Worm (Caenorhabditis elegans) whole organism, mixed stage, embryonic: ENCODE measurements around the gene srx-2.

Experiments
- blmp-1 ChIP-seq: fragments of 150-350 bp; optimal IDR thresholded peaks from 2 replicates; lab custom pipeline; 2014; ENCODE audit warnings: missing biosample characterization, missing genetic modification characterization
- ces-1 ChIP-seq: fragments of 150-350 bp; optimal IDR thresholded peaks from 2 replicates; lab custom pipeline; 2014; ENCODE audit warnings: missing biosample characterization, missing genetic modification reagents, missing genetic modification characterization
- drap-1 ChIP-seq: fragments of 200-800 bp; sonication (Bioruptor generic); optimal IDR thresholded peaks from 3 replicates; lab custom pipeline; 2018; ENCODE audit warnings: mild to moderate bottlenecking, missing genetic modification characterization, missing compliant biosample characterization
- elt-3 ChIP-seq: fragments of 150-350 bp; optimal IDR thresholded peaks from 2 replicates; lab custom pipeline; 2014; ENCODE audit warnings: missing biosample characterization, missing genetic modification characterization
- flh-1 ChIP-seq: fragments of 200-800 bp; sonication (Bioruptor generic); optimal IDR thresholded peaks from 2 replicates; lab custom pipeline; 2018; ENCODE audit warnings: mild to moderate bottlenecking, missing genetic modification characterization, moderate library complexity, missing compliant biosample characterization
- ham-2 ChIP-seq: fragments of 200-800 bp; sonication (Bioruptor generic); optimal IDR thresholded peaks from 2 replicates; lab custom pipeline; 2018; ENCODE audit warnings: mild to moderate bottlenecking, missing genetic modification characterization, missing compliant biosample characterization
- mab-5 ChIP-seq: fragments of 150-350 bp; optimal IDR thresholded peaks from 2 replicates; lab custom pipeline; 2014; ENCODE audit warnings: missing biosample characterization, missing genetic modification characterization
- mep-1 ChIP-seq: fragments of 150-350 bp; optimal IDR thresholded peaks from 2 replicates; lab custom pipeline; 2017; ENCODE audit warnings: missing biosample characterization, missing genetic modification reagents, missing genetic modification characterization, inconsistent platforms
- nhr-237 ChIP-seq: fragments of 150-350 bp; optimal IDR thresholded peaks from 2 replicates; lab custom pipeline; 2014; ENCODE audit warnings: missing biosample characterization, missing genetic modification characterization
- nhr-28 ChIP-seq: fragments of 150-350 bp; optimal IDR thresholded peaks from 2 replicates; lab custom pipeline; 2014; ENCODE audit warnings: missing biosample characterization, missing genetic modification characterization
- nhr-76 ChIP-seq: sonication (generic microtip); optimal IDR thresholded peaks from 2 replicates; lab custom pipeline; 2017; ENCODE audit warnings: missing biosample characterization, missing genetic modification characterization
- pha-4 ChIP-seq: fragments of 150-350 bp; optimal IDR thresholded peaks from 2 replicates; lab custom pipeline; 2018; ENCODE audit warnings: missing biosample characterization, missing genetic modification reagents, missing genetic modification characterization
- unc-39 ChIP-seq: fragments of 150-350 bp; optimal IDR thresholded peaks from 2 replicates; lab custom pipeline; 2014; ENCODE audit warnings: missing biosample characterization, missing genetic modification characterization
- unc-62 ChIP-seq: fragments of 150-350 bp; optimal IDR thresholded peaks from 2 replicates; lab custom pipeline; 2014; ENCODE audit warnings: missing biosample characterization, missing genetic modification reagents, missing genetic modification characterization

- no peak for TF ChIP-seq nhr-237
- no peak for TF ChIP-seq mep-1
- TF ChIP-seq nhr-28, result no peak
- no peak for TF ChIP-seq blmp-1 (tag; lab: Kevin White, UChicago)
- TF ChIP-seq drap-1 (GFP tag; lab: Kevin White, UChicago), result no peak
- TF ChIP-seq nhr-76 (tag; lab: Kevin White, UChicago), result no peak
- TF ChIP-seq pha-4 (tag; lab: Kevin White, UChicago), result no peak
- TF ChIP-seq unc-62, result no peak
- TF ChIP-seq mab-5 (tag; lab: Kevin White, UChicago), result no peak
- TF ChIP-seq ces-1 (GFP tag; lab: Kevin White, UChicago), result no peak
- no peak for TF ChIP-seq ham-2 (GFP tag; lab: Kevin White, UChicago)
- no peak for TF ChIP-seq flh-1 (GFP tag; lab: Kevin White, UChicago)
- no peak for TF ChIP-seq elt-3 (tag; lab: Kevin White, UChicago)
- no peak for TF ChIP-seq unc-39 (tag; lab: Kevin White, UChicago)
These were observed 31.8 kb downstream of the srx-2 start, which contains the start of gene cyp-33B1 for ce11 chrV:9041030-9041429.
